Worm (Caenorhabditis elegans): ENCODE data around the gene acl-1.

Gene acl-1

ce11 chrX:15842492-15842891, 7.2 kb upstream of the acl-1 start (continued):
- TF ChIP-seq ceh-91 (GFP tag; IDR thresholded peaks at IDR 0.05) (no peak), pha-4 (tag; optimal IDR thresholded peaks at IDR 0.05) (peak; percentile 60), madf-10 (tag; optimal IDR thresholded peaks at IDR 0.05) (peak; percentile 66), egl-44 (GFP tag; IDR thresholded peaks at IDR 0.05) (0 out of 2 replicates have a peak, but pooled peaks have one; percentile 22), rec-8 (tag; optimal IDR thresholded peaks at IDR 0.05) (no peak), lag-1 (GFP tag; IDR thresholded peaks at IDR 0.05) (no peak), K12H6.12 (tag; optimal IDR thresholded peaks at IDR 0.05) (no peak), nhr-120 (GFP tag; IDR thresholded peaks at IDR 0.05) (no peak), snpc-4 (GFP tag; optimal IDR thresholded peaks at IDR 0.05) (no peak), snpc-4 (tag; optimal IDR thresholded peaks at IDR 0.05) (peak in 2 of 4 experiments; percentile 21 to 41), Y56A3A.18 (GFP tag; IDR thresholded peaks at IDR 0.05) (peak; percentile 47; the same call in 1 of the 2 replicates), mxl-1 (tag; optimal IDR thresholded peaks at IDR 0.05) (no peak), nhr-179 (tag; optimal IDR thresholded peaks at IDR 0.05) (no peak), efl-1 (GFP tag; optimal IDR thresholded peaks at IDR 0.05) (no peak), bed-2 (GFP tag; IDR thresholded peaks at IDR 0.05) (no peak), lsy-27 (tag; optimal IDR thresholded peaks at IDR 0.05; ENCODE audit: borderline replicate concordance, insufficient read depth) (no peak), F33H1.4 (GFP tag; IDR thresholded peaks at IDR 0.05) (no peak), rpc-1 (optimal IDR thresholded peaks at IDR 0.05) (no peak), rpc-1 (tag; optimal IDR thresholded peaks at IDR 0.05) (no peak), ekl-4 (GFP tag; IDR thresholded peaks at IDR 0.05) (no peak), B0261.1 (tag; optimal IDR thresholded peaks at IDR 0.05) (no peak), rcor-1 (GFP tag; IDR thresholded peaks at IDR 0.05) (no peak), sdz-38 (tag; optimal IDR thresholded peaks at IDR 0.05) (no peak), die-1 (tag; optimal IDR thresholded peaks at IDR 0.05) (no peak), lin-40 (tag; optimal IDR thresholded peaks at IDR 0.05) (peak; percentile 66), let-526 (GFP tag; IDR thresholded peaks at IDR 0.05) (no peak), ztf-22 (GFP tag; optimal IDR thresholded peaks at IDR 0.05) (peak; percentile 35), ZK185.1 (tag; optimal IDR thresholded peaks at IDR 0.05; ENCODE audit: poor library complexity, severe bottlenecking) (peak; percentile 38), xnd-1 (tag; optimal IDR thresholded peaks at IDR 0.05) (no peak), zfh-2 (GFP tag; conservative IDR thresholded peaks at IDR 0.05) (no peak), fkh-3 (tag; optimal IDR thresholded peaks at IDR 0.05) (no peak), lin-26 (GFP tag; IDR thresholded peaks at IDR 0.05) (no peak), F57C9.4 (tag; optimal IDR thresholded peaks at IDR 0.05) (no peak), sptf-2 (GFP tag; optimal IDR thresholded peaks at IDR 0.05) (no peak), hmg-1.2 (GFP tag; IDR thresholded peaks at IDR 0.05) (no peak), F37B4.10 (GFP tag; IDR thresholded peaks at IDR 0.05) (no peak), ccch-3 (GFP tag; optimal IDR thresholded peaks at IDR 0.05) (no peak), ztf-28 (GFP tag; IDR thresholded peaks at IDR 0.05) (no peak), chd-7 (tag; optimal IDR thresholded peaks at IDR 0.05) (peak; percentile 25), repo-1 (tag; optimal IDR thresholded peaks at IDR 0.05) (peak; percentile 30), hlh-26 (GFP tag; conservative IDR thresholded peaks at IDR 0.05) (no peak), nhr-90 (tag; optimal IDR thresholded peaks at IDR 0.05) (peak; percentile 68), lir-1 (GFP tag; conservative IDR thresholded peaks at IDR 0.05) (no peak), sea-2 (GFP tag; IDR thresholded peaks at IDR 0.05) (no peak), somi-1 (GFP tag; optimal IDR thresholded peaks at IDR 0.05) (no peak), Y53F4B.3 (GFP tag; IDR thresholded peaks at IDR 0.05) (no peak), egrh-3 (GFP tag; IDR thresholded peaks at IDR 0.05) (no peak), bed-1 (GFP tag; IDR thresholded peaks at IDR 0.05) (no peak), aptf-3 (GFP tag; IDR thresholded peaks at IDR 0.05) (no peak), attf-6 (GFP tag; IDR thresholded peaks at IDR 0.05) (no peak)

Data from whole organism, young adult.